Worm (Caenorhabditis elegans) whole organism, L4 larva: ENCODE results near the gene nfx-1.

Experiments
- aly-2 ChIP-seq: sonication (generic microtip); optimal IDR thresholded peaks from 2 replicates; lab custom pipeline; 2018; ENCODE audit warnings: missing biosample characterization, missing genetic modification characterization
- ama-1 ChIP-seq: fragments of 150-350 bp; optimal IDR thresholded peaks from 2 replicates; lab custom pipeline; 2014; ENCODE audit warnings: inconsistent platforms, mixed read lengths
- fkh-10 ChIP-seq: fragments of 150-350 bp; optimal IDR thresholded peaks from 2 replicates; lab custom pipeline; 2014; ENCODE audit warnings: missing biosample characterization, missing genetic modification reagents, missing genetic modification characterization
- nhr-76 ChIP-seq: fragments of 150-350 bp; optimal IDR thresholded peaks from 2 replicates; lab custom pipeline; 2014; ENCODE audit warnings: missing biosample characterization, missing genetic modification characterization
- unc-130 ChIP-seq: sonication (generic microtip); optimal IDR thresholded peaks from 2 replicates; lab custom pipeline; 2016; ENCODE audit warnings: missing genetic modification reagents, missing genetic modification characterization, missing compliant biosample characterization

DNA sequence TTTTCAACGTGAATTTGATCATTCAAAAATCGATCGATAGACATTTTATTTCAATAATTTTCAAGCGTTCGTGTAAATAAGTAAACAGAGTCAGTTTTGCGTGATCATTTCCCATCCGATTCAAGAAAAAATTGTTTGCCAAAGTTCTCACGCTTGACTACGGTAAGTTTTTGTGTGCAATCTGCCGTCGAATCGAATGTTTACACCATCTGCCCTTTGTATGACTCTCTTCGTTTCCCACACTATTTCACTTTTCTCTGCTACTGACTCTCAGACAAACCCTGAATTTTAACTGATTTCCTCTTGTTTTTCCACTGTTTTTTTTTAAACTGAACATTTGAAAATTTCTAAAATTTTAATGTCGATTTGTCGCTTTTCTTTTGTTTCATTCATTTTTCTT lies 30.4 kb upstream of the nfx-1 start:
- TF ChIP-seq unc-130 (GFP tag; lab: Kevin White, UChicago) (peak; percentile 34), ama-1 (lab: Kevin White, UChicago) (peak; percentile 25), nhr-76 (tag; lab: Kevin White, UChicago) (no peak), fkh-10 (GFP tag; lab: Kevin White, UChicago) (peak; percentile 44), aly-2 (tag; lab: Kevin White, UChicago) (no peak)
